Worm (Caenorhabditis elegans) whole organism, late embryonic: ENCODE measurements around the gene spop-1.
"Not testable (repeated sequence)": the region's sequence is repeated elsewhere in the genome, so short reads cannot be mapped to it uniquely, and the experiment has no call there.

ENCODE experiments used
- C38D4.7 ChIP-seq: fragments of 200-800 bp; sonication (Bioruptor generic); optimal IDR thresholded peaks from 2 replicates; lab custom pipeline; 2018; ENCODE audit warnings: mild to moderate bottlenecking, missing genetic modification characterization, moderate library complexity, missing compliant biosample characterization
- F13H6.1 ChIP-seq: sonication (generic microtip); optimal IDR thresholded peaks from 2 replicates; lab custom pipeline; 2016; ENCODE audit warnings: missing genetic modification characterization, missing compliant biosample characterization
- Y22D7AL.16 ChIP-seq: sonication (generic microtip); optimal IDR thresholded peaks from 2 replicates; lab custom pipeline; 2016; ENCODE audit warnings: missing genetic modification characterization, missing compliant biosample characterization
- ceh-14 ChIP-seq: sonication (generic microtip); optimal IDR thresholded peaks from 2 replicates; lab custom pipeline; 2016; ENCODE audit warnings: missing genotype, missing genetic modification characterization, missing compliant biosample characterization
- ceh-18 ChIP-seq: sonication (generic microtip); optimal IDR thresholded peaks from 2 replicates; lab custom pipeline; 2016; ENCODE audit warnings: missing genetic modification characterization, missing compliant biosample characterization
- ceh-22 ChIP-seq: sonication (generic microtip); optimal IDR thresholded peaks from 2 replicates; lab custom pipeline; 2017; ENCODE audit warnings: missing biosample characterization, missing genetic modification characterization
- ceh-31 ChIP-seq: sonication (generic microtip); optimal IDR thresholded peaks from 2 replicates; lab custom pipeline; 2016; ENCODE audit warnings: missing genetic modification characterization, missing compliant biosample characterization
- ceh-34 ChIP-seq: sonication (generic microtip); optimal IDR thresholded peaks from 2 replicates; lab custom pipeline; 2016; ENCODE audit warnings: mild to moderate bottlenecking, missing genetic modification characterization, missing compliant biosample characterization
- ceh-45 ChIP-seq: fragments of 200-800 bp; sonication (Bioruptor generic); IDR thresholded peaks from 2 replicates; pipeline ENCODE4 v1.3.6; 2022; ENCODE audit warnings: missing genetic modification reagents, missing genetic modification characterization, missing compliant biosample characterization
- ceh-48 ChIP-seq: sonication (generic microtip); optimal IDR thresholded peaks from 2 replicates; lab custom pipeline; 2016; ENCODE audit warnings: missing genetic modification characterization, inconsistent platforms, missing compliant biosample characterization
- che-1 ChIP-seq: sonication (generic microtip); optimal IDR thresholded peaks from 2 replicates; lab custom pipeline; 2016; ENCODE audit warnings: mild to moderate bottlenecking, missing genetic modification characterization, missing compliant biosample characterization
- dmd-4 ChIP-seq: sonication (generic microtip); optimal IDR thresholded peaks from 2 replicates; lab custom pipeline; 2016; ENCODE audit warnings: borderline replicate concordance, missing genetic modification characterization, missing compliant biosample characterization
- dve-1 ChIP-seq: sonication (generic microtip); optimal IDR thresholded peaks from 2 replicates; lab custom pipeline; 2017; ENCODE audit warnings: antibody characterized with exemption, mild to moderate bottlenecking, missing genetic modification characterization, missing compliant biosample characterization
- elt-2 ChIP-seq: sonication (generic microtip); optimal IDR thresholded peaks from 2 replicates; lab custom pipeline; 2016; ENCODE audit warnings: missing genetic modification reagents, missing genetic modification characterization, missing compliant biosample characterization
- fax-1 ChIP-seq: sonication (generic microtip); optimal IDR thresholded peaks from 2 replicates; lab custom pipeline; 2016; ENCODE audit warnings: missing genotype, missing genetic modification characterization, missing compliant biosample characterization
- fkh-6 ChIP-seq: sonication (generic microtip); optimal IDR thresholded peaks from 2 replicates; lab custom pipeline; 2016; ENCODE audit warnings: missing genetic modification characterization, missing compliant biosample characterization
- hlh-6 ChIP-seq: sonication (generic microtip); optimal IDR thresholded peaks from 2 replicates; lab custom pipeline; 2016; ENCODE audit warnings: missing genotype, missing genetic modification characterization, missing compliant biosample characterization
- madf-2 ChIP-seq: sonication (generic microtip); optimal IDR thresholded peaks from 2 replicates; lab custom pipeline; 2017; ENCODE audit warnings: missing genetic modification characterization, missing compliant biosample characterization
- nhr-11 ChIP-seq: fragments of 150-350 bp; optimal IDR thresholded peaks from 2 replicates; lab custom pipeline; 2014; ENCODE audit warnings: missing biosample characterization, missing genetic modification characterization
- pat-9 ChIP-seq: fragments of 200-800 bp; sonication (Bioruptor generic); optimal IDR thresholded peaks from 2 replicates; lab custom pipeline; 2018; ENCODE audit warnings: mild to moderate bottlenecking, missing genetic modification characterization, moderate library complexity, missing compliant biosample characterization
- pax-1 ChIP-seq: fragments of 150-350 bp; optimal IDR thresholded peaks from 2 replicates; lab custom pipeline; 2014; ENCODE audit warnings: missing biosample characterization, missing genetic modification characterization
- pqm-1 ChIP-seq: sonication (generic microtip); optimal IDR thresholded peaks from 2 replicates; lab custom pipeline; 2016; ENCODE audit warnings: missing genetic modification characterization, missing compliant biosample characterization
- ref-2 ChIP-seq: sonication (generic microtip); optimal IDR thresholded peaks from 2 replicates; lab custom pipeline; 2016; ENCODE audit warnings: missing genetic modification characterization, missing compliant biosample characterization
- sox-2 ChIP-seq: fragments of 200-800 bp; sonication (Bioruptor generic); IDR thresholded peaks from 2 replicates; pipeline ENCODE4 v1.3.6; 2022; ENCODE audit warnings: missing genetic modification reagents, missing genetic modification characterization, missing compliant biosample characterization
- sox-4 ChIP-seq: sonication (generic microtip); optimal IDR thresholded peaks from 2 replicates; lab custom pipeline; 2017; ENCODE audit warnings: mild to moderate bottlenecking, missing genetic modification characterization, inconsistent platforms, missing compliant biosample characterization
- syd-9 ChIP-seq: sonication (generic microtip); optimal IDR thresholded peaks from 2 replicates; lab custom pipeline; 2016; ENCODE audit warnings: mild to moderate bottlenecking, missing genetic modification characterization, moderate library complexity, missing compliant biosample characterization
- unc-3 ChIP-seq, 2 experiments: fragments of 200-800 bp in 1 of 2; sonication (Bioruptor generic) in 1 of 2; sonication (generic microtip) in 1 of 2; conservative IDR thresholded peaks in 1 of 2; optimal IDR thresholded peaks in 1 of 2; 2 replicates each; pipeline versions ENCODE4 v1.3.6 to Lab custom; 2016 to 2022; ENCODE audit warnings: missing compliant biosample characterization in 2 of 2, missing genetic modification characterization in 2 of 2, missing genetic modification reagents in 1 of 2
- unc-42 ChIP-seq: sonication (generic microtip); optimal IDR thresholded peaks from 2 replicates; lab custom pipeline; 2016; ENCODE audit warnings: missing genotype, missing genetic modification characterization, missing compliant biosample characterization
- ztf-16 ChIP-seq: sonication (generic microtip); optimal IDR thresholded peaks from 2 replicates; lab custom pipeline; 2017; ENCODE audit warnings: missing genetic modification characterization, missing compliant biosample characterization

spop-1 gene

ce11 chrIII:10057518-10057917, 40.4 kb downstream of the spop-1 start, which contains the start of gene T16G12.4:
Gene T16G12.4 (plus strand): TSS chrIII:10057818.
- no peak for TF ChIP-seq madf-2 (tag; lab: Kevin White, UChicago)
- TF ChIP-seq ceh-48 (tag; lab: Kevin White, UChicago), result no peak
- no peak for TF ChIP-seq fax-1
- no peak for TF ChIP-seq syd-9 (tag; lab: Kevin White, UChicago)
- no peak for TF ChIP-seq F13H6.1
- TF ChIP-seq ceh-22 (tag; lab: Kevin White, UChicago), result no peak
- no peak for TF ChIP-seq ceh-45 (GFP tag; lab: Robert Waterston, UW)
- no peak for TF ChIP-seq nhr-11 (tag; lab: Kevin White, UChicago)
- no peak for TF ChIP-seq unc-42
- TF ChIP-seq pax-1 (tag; lab: Kevin White, UChicago), result no peak

ce11 chrIII:10056033-10056432, 41.8 kb downstream of the spop-1 start, which contains the start of gene T16G12.10:
Gene T16G12.10 (minus strand): TSS chrIII:10056133.
- TF ChIP-seq ref-2 (tag; lab: Kevin White, UChicago) (no peak), fkh-6 (tag; lab: Kevin White, UChicago) (no peak), pqm-1 (no peak), Y22D7AL.16 (no peak), che-1 (tag; lab: Kevin White, UChicago) (no peak), ztf-16 (tag; lab: Kevin White, UChicago) (no peak), pat-9 (tag; lab: Kevin White, UChicago) (no peak), ceh-14 (tag; lab: Kevin White, UChicago) (no peak), dmd-4 (tag; lab: Kevin White, UChicago) (no peak), unc-3 (GFP tag; conservative IDR thresholded peaks at IDR 0.05; lab: Robert Waterston, UW) (no peak), unc-3 (tag; optimal IDR thresholded peaks at IDR 0.05; lab: Kevin White, UChicago) (no peak), ceh-31 (tag; lab: Kevin White, UChicago) (no peak), hlh-6 (tag; lab: Kevin White, UChicago) (no peak), F13H6.1 (no peak), ceh-34 (tag; lab: Kevin White, UChicago) (no peak), fax-1 (no peak)

- TF ChIP-seq sox-2 (GFP tag; lab: Robert Waterston, UW); sox-4; elt-2 (tag; lab: Kevin White, UChicago): not testable (repeated sequence)
- TF ChIP-seq, all 69 proteins: peak for 0; not testable (repeated sequence) for 69
Observed at ce11 chrIII:10053312-10053711, 44.6 kb downstream of the spop-1 start, which contains the start of gene T16G12.12. Gene T16G12.12 (plus strand): TSS chrIII:10053612.

DNA sequence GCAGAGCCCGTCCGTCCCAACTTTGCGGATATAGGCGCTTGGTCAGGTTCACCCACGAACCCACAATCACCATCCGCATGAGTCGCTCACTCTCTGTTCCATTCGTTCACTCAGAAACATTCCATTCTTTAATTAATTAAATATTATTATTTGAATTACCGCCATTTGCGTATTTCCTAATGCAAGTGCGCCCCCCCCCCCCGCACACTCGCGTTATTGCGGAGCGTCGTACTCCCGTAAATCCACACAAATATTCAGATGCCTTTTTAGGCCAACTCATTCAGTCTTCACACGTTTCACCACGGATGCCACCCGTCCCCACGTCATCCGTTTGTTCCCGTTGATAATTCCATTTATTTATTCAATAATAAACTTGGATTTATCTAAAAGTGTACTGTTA, 47.6 kb downstream of the spop-1 start, which contains the start of gene T16G12.3:
TSS of gene T16G12.3 (plus strand) at position 301 of the 400 bp plus-strand sequence.
- not testable (repeated sequence) for TF ChIP-seq C38D4.7 (GFP tag; lab: Kevin White, UChicago); dve-1 (tag; lab: Kevin White, UChicago); ceh-45 (GFP tag; lab: Robert Waterston, UW)

DNA sequence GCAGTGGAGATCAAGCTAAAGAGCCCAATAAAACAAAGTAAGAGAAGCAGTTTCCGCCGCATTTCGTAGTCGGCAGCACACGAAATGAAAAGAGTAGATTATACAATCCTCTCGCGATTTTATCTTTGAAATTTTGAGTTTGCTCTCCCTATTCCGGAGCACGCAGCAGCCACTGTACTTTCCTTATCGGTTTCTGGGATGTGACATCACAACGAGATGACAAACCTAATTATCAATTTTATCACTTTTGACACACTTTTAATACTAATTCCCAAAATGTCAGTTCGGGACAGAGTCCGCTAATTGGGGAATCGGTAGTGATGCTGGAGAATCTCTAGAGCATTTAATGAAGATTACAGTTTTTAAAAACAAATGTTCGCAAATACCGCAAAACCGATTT, 48.2 kb downstream of the spop-1 start, which contains the start of gene T16G12.1:
TSS of gene T16G12.1 (minus strand) at position 176 of the 400 bp plus-strand sequence.
- peak; percentile 53 for TF ChIP-seq elt-2 (tag; lab: Kevin White, UChicago)
- TF ChIP-seq ceh-18 (tag; lab: Kevin White, UChicago), result no peak
- TF ChIP-seq, all 69 proteins: peak for 1
